Worm (Caenorhabditis elegans) whole organism, L1 larva: ENCODE data around the gene M18.3.

Experiments
- C04F5.9 ChIP-seq: sonication (generic microtip); optimal IDR thresholded peaks from 2 replicates; lab custom pipeline; 2016; ENCODE audit warnings: missing genetic modification characterization, missing compliant biosample characterization
- C34B4.2 ChIP-seq: sonication (generic microtip); optimal IDR thresholded peaks from 2 replicates; lab custom pipeline; 2017; ENCODE audit warnings: mild to moderate bottlenecking, missing genetic modification characterization, missing compliant biosample characterization
- F16B12.6 ChIP-seq: fragments of 150-350 bp; optimal IDR thresholded peaks from 2 replicates; lab custom pipeline; 2014; ENCODE audit warnings: missing biosample characterization, missing genetic modification characterization
- Y116A8C.19 ChIP-seq: sonication (generic microtip); optimal IDR thresholded peaks from 2 replicates; lab custom pipeline; 2016; ENCODE audit warnings: missing compliant biosample characterization, missing genetic modification characterization, borderline replicate concordance
- aha-1 ChIP-seq: fragments of 150-350 bp; optimal IDR thresholded peaks from 2 replicates; lab custom pipeline; 2014; ENCODE audit warnings: missing biosample characterization, missing genetic modification characterization
- ama-1 ChIP-seq: fragments of 150-350 bp; optimal IDR thresholded peaks from 2 replicates; lab custom pipeline; 2014
- ceh-63 ChIP-seq: fragments of 200-800 bp; sonication (Bioruptor generic); optimal IDR thresholded peaks from 2 replicates; lab custom pipeline; 2018; ENCODE audit warnings: mild to moderate bottlenecking, missing genetic modification characterization, missing compliant biosample characterization
- ceh-8 ChIP-seq: fragments of 200-800 bp; sonication (Bioruptor generic); optimal IDR thresholded peaks from 2 replicates; lab custom pipeline; 2018; ENCODE audit warnings: mild to moderate bottlenecking, missing genetic modification characterization, moderate library complexity, missing compliant biosample characterization
- ceh-82 ChIP-seq, 3 experiments: fragments of 150-350 bp in 1 of 3; sonication (generic microtip) in 2 of 3; optimal IDR thresholded peaks; 2 replicates each; lab custom pipeline; 2014 to 2017; ENCODE audit warnings: missing biosample characterization in 3 of 3, missing genetic modification characterization in 3 of 3
- ceh-88 ChIP-seq: fragments of 200-800 bp; sonication (Bioruptor generic); IDR thresholded peaks from 2 replicates; pipeline ENCODE4 v1.3.6; 2022; ENCODE audit warnings: missing genetic modification characterization, missing compliant biosample characterization
- dpl-1 ChIP-seq, 3 experiments: fragments of 150-350 bp in 2 of 3; sonication (generic microtip) in 1 of 3; optimal IDR thresholded peaks; 2 replicates each; lab custom pipeline; 2014 to 2017; ENCODE audit warnings: missing biosample characterization in 3 of 3, missing genetic modification characterization in 3 of 3, missing genetic modification reagents in 3 of 3
- efl-1 ChIP-seq, 4 experiments: fragments of 150-350 bp; optimal IDR thresholded peaks in 3 of 4; peaks in 1 of 4; 1 replicate in 1 of 4; 2 replicates in 3 of 4; lab custom pipeline; 2014; ENCODE audit warnings: missing biosample characterization in 2 of 4, missing genetic modification characterization in 2 of 4, missing genetic modification reagents in 2 of 4
- egl-13 ChIP-seq: sonication (generic microtip); optimal IDR thresholded peaks from 2 replicates; lab custom pipeline; 2016; ENCODE audit warnings: missing genotype, missing genetic modification reagents, missing genetic modification characterization, missing compliant biosample characterization
- egl-27 ChIP-seq, 2 experiments: fragments of 150-350 bp in 1 of 2; sonication (generic microtip); optimal IDR thresholded peaks; 3 replicates each; lab custom pipeline; 2017 to 2018; ENCODE audit warnings: missing biosample characterization in 2 of 2, missing genetic modification characterization in 2 of 2, missing genetic modification reagents in 2 of 2
- ets-5 ChIP-seq: fragments of 200-800 bp; sonication (Bioruptor generic); IDR thresholded peaks from 2 replicates; pipeline ENCODE4 v1.3.6; 2022; ENCODE audit warnings: missing genetic modification characterization, missing compliant biosample characterization
- fkh-10 ChIP-seq: sonication (generic microtip); optimal IDR thresholded peaks from 2 replicates; lab custom pipeline; 2017; ENCODE audit warnings: missing biosample characterization, missing genetic modification reagents, missing genetic modification characterization
- fkh-8 ChIP-seq: sonication (generic microtip); optimal IDR thresholded peaks from 2 replicates; lab custom pipeline; 2016; ENCODE audit warnings: mild to moderate bottlenecking, missing genetic modification characterization, missing compliant biosample characterization
- hlh-17 ChIP-seq: fragments of 200-800 bp; sonication (Bioruptor generic); optimal IDR thresholded peaks from 2 replicates; lab custom pipeline; 2018; ENCODE audit warnings: missing genetic modification characterization, mild to moderate bottlenecking, missing compliant biosample characterization, moderate library complexity, borderline replicate concordance
- hlh-4 ChIP-seq: sonication (generic microtip); optimal IDR thresholded peaks from 2 replicates; lab custom pipeline; 2016; ENCODE audit warnings: mild to moderate bottlenecking, missing genetic modification characterization, missing compliant biosample characterization
- isw-1 ChIP-seq: fragments of 200-800 bp; sonication (Bioruptor generic); IDR thresholded peaks from 2 replicates; pipeline ENCODE4 v1.3.6; 2022; ENCODE audit warnings: missing genetic modification characterization, missing compliant biosample characterization
- lin-13 ChIP-seq: fragments of 150-350 bp; optimal IDR thresholded peaks from 2 replicates; lab custom pipeline; 2014; ENCODE audit warnings: missing biosample characterization, missing genetic modification reagents, missing genetic modification characterization
- lin-14 ChIP-seq: fragments of 200-800 bp; sonication (Bioruptor generic); optimal IDR thresholded peaks from 2 replicates; lab custom pipeline; 2018; ENCODE audit warnings: mild to moderate bottlenecking, missing genetic modification characterization, moderate library complexity, missing compliant biosample characterization
- lin-35 ChIP-seq, 2 experiments: fragments of 150-350 bp; optimal IDR thresholded peaks; 2 replicates each; lab custom pipeline; 2014; ENCODE audit warnings: missing biosample characterization in 2 of 2, missing genetic modification characterization in 2 of 2, missing genetic modification reagents in 2 of 2
- lsy-2 ChIP-seq, 2 experiments: fragments of 150-350 bp; optimal IDR thresholded peaks; 2 replicates each; lab custom pipeline; 2014; ENCODE audit warnings: missing biosample characterization in 2 of 2, missing genetic modification characterization in 2 of 2
- mep-1 ChIP-seq: fragments of 150-350 bp; optimal IDR thresholded peaks from 2 replicates; lab custom pipeline; 2014; ENCODE audit warnings: missing biosample characterization, missing genetic modification characterization
- nhr-19 ChIP-seq: fragments of 200-800 bp; sonication (Bioruptor generic); conservative IDR thresholded peaks from 2 replicates; pipeline ENCODE4 v1.3.6; 2022; ENCODE audit warnings: missing genetic modification characterization, missing compliant biosample characterization
- nhr-20 ChIP-seq: sonication (generic microtip); optimal IDR thresholded peaks from 2 replicates; lab custom pipeline; 2016; ENCODE audit warnings: mild to moderate bottlenecking, missing genetic modification characterization, missing compliant biosample characterization
- nhr-47 ChIP-seq: sonication (generic microtip); optimal IDR thresholded peaks from 2 replicates; lab custom pipeline; 2016; ENCODE audit warnings: mild to moderate bottlenecking, missing genetic modification characterization, moderate library complexity, missing compliant biosample characterization
- nhr-71 ChIP-seq: sonication (generic microtip); optimal IDR thresholded peaks from 2 replicates; lab custom pipeline; 2016; ENCODE audit warnings: mild to moderate bottlenecking, missing genetic modification characterization, moderate library complexity, missing compliant biosample characterization
- nhr-76 ChIP-seq: sonication (generic microtip); optimal IDR thresholded peaks from 2 replicates; lab custom pipeline; 2017; ENCODE audit warnings: missing biosample characterization, missing genetic modification characterization
- nhr-84 ChIP-seq: sonication (generic microtip); optimal IDR thresholded peaks from 2 replicates; lab custom pipeline; 2017; ENCODE audit warnings: missing biosample characterization, missing genetic modification characterization
- rnt-1 ChIP-seq: sonication (generic microtip); optimal IDR thresholded peaks from 2 replicates; lab custom pipeline; 2016; ENCODE audit warnings: mild to moderate bottlenecking, missing genetic modification characterization, moderate library complexity, missing compliant biosample characterization
- snu-23 ChIP-seq: sonication (generic microtip); optimal IDR thresholded peaks from 2 replicates; lab custom pipeline; 2016; ENCODE audit warnings: missing genetic modification characterization, missing compliant biosample characterization
- sox-4 ChIP-seq: sonication (generic microtip); optimal IDR thresholded peaks from 2 replicates; lab custom pipeline; 2016; ENCODE audit warnings: missing genetic modification characterization, missing compliant biosample characterization
- sup-37 ChIP-seq: fragments of 200-800 bp; sonication (Bioruptor generic); optimal IDR thresholded peaks from 2 replicates; lab custom pipeline; 2018; ENCODE audit warnings: mild to moderate bottlenecking, missing genetic modification characterization, missing compliant biosample characterization
- swsn-7 ChIP-seq: sonication (generic microtip); optimal IDR thresholded peaks from 2 replicates; lab custom pipeline; 2016; ENCODE audit warnings: missing genetic modification characterization, missing compliant biosample characterization
- tbx-2 ChIP-seq: sonication (generic microtip); optimal IDR thresholded peaks from 2 replicates; lab custom pipeline; 2016; ENCODE audit warnings: missing genetic modification characterization, missing compliant biosample characterization
- unc-130 ChIP-seq: fragments of 150-350 bp; optimal IDR thresholded peaks from 2 replicates; lab custom pipeline; 2017; ENCODE audit warnings: missing biosample characterization, missing genetic modification characterization, inconsistent platforms
- unc-30 ChIP-seq: sonication (generic microtip); optimal IDR thresholded peaks from 2 replicates; lab custom pipeline; 2017; ENCODE audit warnings: missing biosample characterization, missing genetic modification characterization
- unc-62 ChIP-seq: fragments of 150-350 bp; optimal IDR thresholded peaks from 2 replicates; lab custom pipeline; 2014; ENCODE audit warnings: missing biosample characterization, missing genetic modification reagents, missing genetic modification characterization
- unc-98 ChIP-seq: fragments of 200-800 bp; sonication (Bioruptor generic); IDR thresholded peaks from 2 replicates; pipeline ENCODE4 v1.3.6; 2022; ENCODE audit warnings: missing genetic modification characterization, missing compliant biosample characterization
- vab-15 ChIP-seq: sonication (generic microtip); optimal IDR thresholded peaks from 2 replicates; lab custom pipeline; 2017; ENCODE audit warnings: missing genotype, mild to moderate bottlenecking, missing genetic modification characterization, missing compliant biosample characterization
- xbp-1 ChIP-seq: sonication (generic microtip); optimal IDR thresholded peaks from 2 replicates; lab custom pipeline; 2016; ENCODE audit warnings: missing genetic modification characterization, missing compliant biosample characterization
- ztf-11 ChIP-seq, 2 experiments: sonication (generic microtip); optimal IDR thresholded peaks; 2 replicates each; lab custom pipeline; 2016 to 2017; ENCODE audit warnings: missing genetic modification characterization in 2 of 2, missing biosample characterization in 1 of 2, missing compliant biosample characterization in 1 of 2

M18.3 gene

DNA sequence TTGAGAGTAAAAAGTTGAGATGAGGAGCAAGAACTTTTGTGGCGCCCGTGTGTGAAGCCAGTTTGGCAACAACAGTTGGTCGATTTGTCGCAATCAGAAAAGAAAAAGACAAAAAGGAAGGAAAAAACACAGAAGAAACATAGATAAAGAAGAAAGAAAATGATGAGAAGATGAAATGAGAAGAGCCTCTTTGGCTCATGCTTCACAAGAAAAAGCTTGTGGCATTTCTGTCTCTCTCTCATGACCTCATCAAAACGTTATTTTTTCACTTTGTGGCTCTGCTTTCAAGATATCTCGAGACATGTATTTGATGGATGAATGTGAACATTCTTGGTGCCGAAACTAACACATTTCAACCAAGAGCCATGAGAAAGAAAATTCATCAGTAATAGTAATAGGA, 7.4 kb downstream of the M18.3 start (continued):
- TF ChIP-seq ceh-82 (tag; optimal IDR thresholded peaks at IDR 0.05; lab: Kevin White, UChicago) (no peak), vab-15 (tag; lab: Kevin White, UChicago) (no peak), fkh-8 (tag; lab: Kevin White, UChicago) (no peak), ceh-88 (no peak), egl-27 (tag; optimal IDR thresholded peaks at IDR 0.05; lab: Kevin White, UChicago) (no peak), lsy-2 (tag; optimal IDR thresholded peaks at IDR 0.05; lab: Kevin White, UChicago) (peak; percentile 5 to 66), aha-1 (tag; lab: Kevin White, UChicago) (no peak), unc-98 (GFP tag; lab: Robert Waterston, UW) (no peak), hlh-17 (GFP tag; lab: Kevin White, UChicago) (no peak), lin-35 (GFP tag; optimal IDR thresholded peaks at IDR 0.05; lab: Kevin White, UChicago) (no peak), unc-62 (GFP tag; lab: Kevin White, UChicago) (no peak), hlh-4 (tag; lab: Kevin White, UChicago) (no peak), unc-130 (tag; lab: Kevin White, UChicago) (peak; percentile 34), sox-4 (tag; lab: Kevin White, UChicago) (no peak), C04F5.9 (no peak), nhr-19 (GFP tag; lab: Robert Waterston, UW) (peak; percentile 34), lin-13 (GFP tag; lab: Kevin White, UChicago) (no peak), tbx-2 (tag; lab: Kevin White, UChicago) (no peak), efl-1 (optimal IDR thresholded peaks at IDR 0.05; lab: Kevin White, UChicago) (no peak), efl-1 (GFP tag; optimal IDR thresholded peaks at IDR 0.05 in 1 of 2; lab: Kevin White, UChicago) (no peak), Y116A8C.19 (tag; lab: Kevin White, UChicago) (no peak), nhr-84 (no peak), ama-1 (lab: Kevin White, UChicago) (no peak), mep-1 (peak; percentile 8), ceh-8 (GFP tag; lab: Kevin White, UChicago) (no peak), ztf-11 (tag; optimal IDR thresholded peaks at IDR 0.05; lab: Kevin White, UChicago) (no peak), isw-1 (no peak), nhr-20 (tag; lab: Kevin White, UChicago) (peak; percentile 8), sup-37 (GFP tag; lab: Kevin White, UChicago) (no peak), egl-13 (tag; lab: Kevin White, UChicago) (no peak), nhr-71 (tag; lab: Kevin White, UChicago) (peak; percentile 67), C34B4.2 (no peak), snu-23 (GFP tag; lab: Kevin White, UChicago) (peak; percentile 47), nhr-47 (tag; lab: Kevin White, UChicago) (no peak), lin-14 (GFP tag; lab: Kevin White, UChicago) (peak; percentile 82), swsn-7 (tag; lab: Kevin White, UChicago) (no peak), ets-5 (GFP tag; lab: Robert Waterston, UW) (no peak), unc-30 (tag; lab: Kevin White, UChicago) (no peak)

DNA sequence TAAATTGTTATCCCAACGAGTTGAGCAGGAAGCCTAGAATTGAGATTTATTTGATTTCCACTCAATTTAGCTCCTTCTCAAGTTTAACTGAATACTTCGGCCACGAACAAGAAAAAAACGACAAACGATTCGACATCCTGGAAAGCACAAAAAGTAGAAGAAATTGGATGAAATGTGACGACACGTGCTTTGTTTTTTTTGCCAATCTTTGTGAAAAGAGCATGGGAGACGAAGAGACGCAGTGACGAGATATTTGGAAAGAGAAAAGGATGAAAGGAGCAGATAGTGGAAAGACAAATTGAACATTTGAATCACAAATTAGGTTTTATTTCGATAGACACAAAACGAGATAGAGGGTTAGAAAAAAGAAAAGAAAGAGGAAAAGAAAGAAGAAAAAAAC, 8.8 kb downstream of the M18.3 start:
- TF ChIP-seq nhr-71 (tag; lab: Kevin White, UChicago), result peak; percentile 51
- no peak for TF ChIP-seq ets-5 (GFP tag; lab: Robert Waterston, UW)
- no peak for TF ChIP-seq dpl-1 (GFP tag; optimal IDR thresholded peaks at IDR 0.05; lab: Kevin White, UChicago)
- TF ChIP-seq nhr-76 (tag; lab: Kevin White, UChicago), result no peak
- no peak for TF ChIP-seq lin-35 (GFP tag; optimal IDR thresholded peaks at IDR 0.05; lab: Kevin White, UChicago)
- no peak for TF ChIP-seq mep-1
- TF ChIP-seq F16B12.6, result no peak
- peak; percentile 56 for TF ChIP-seq ceh-63 (GFP tag; lab: Kevin White, UChicago)
- peak; percentile 84 for TF ChIP-seq lin-14 (GFP tag; lab: Kevin White, UChicago)
- no peak for TF ChIP-seq ama-1 (lab: Kevin White, UChicago)
- TF ChIP-seq xbp-1, result no peak
- TF ChIP-seq tbx-2 (tag; lab: Kevin White, UChicago), result peak; percentile 19
- no peak for TF ChIP-seq isw-1
- peak in 1 of 3 experiments; percentile 6 for TF ChIP-seq ceh-82 (tag; optimal IDR thresholded peaks at IDR 0.05; lab: Kevin White, UChicago)
- peak; percentile 76 for TF ChIP-seq fkh-10 (GFP tag; lab: Kevin White, UChicago)
- peak; percentile 28 for TF ChIP-seq rnt-1 (tag; lab: Kevin White, UChicago)
- no peak for TF ChIP-seq nhr-84
- TF ChIP-seq swsn-7 (tag; lab: Kevin White, UChicago), result peak; percentile 16
- peak in 1 of 2 experiments; percentile 5 for TF ChIP-seq efl-1 (optimal IDR thresholded peaks at IDR 0.05; lab: Kevin White, UChicago)
- TF ChIP-seq efl-1 (GFP tag; optimal IDR thresholded peaks at IDR 0.05 in 1 of 2; lab: Kevin White, UChicago), result no peak
- TF ChIP-seq snu-23 (GFP tag; lab: Kevin White, UChicago), result peak; percentile 28
- TF ChIP-seq nhr-47 (tag; lab: Kevin White, UChicago), result peak; percentile 38
- TF ChIP-seq sox-4 (tag; lab: Kevin White, UChicago), result no peak
- TF ChIP-seq lsy-2 (tag; optimal IDR thresholded peaks at IDR 0.05; lab: Kevin White, UChicago), result peak in 1 of 2 experiments; percentile 45
